Worm (Caenorhabditis elegans) whole organism, L4/young adult: ENCODE data around the gene F25D1.8.

ENCODE experiments used
- W03F9.2 ChIP-seq: fragments of 150-350 bp; optimal IDR thresholded peaks from 2 replicates; lab custom pipeline; 2014; ENCODE audit warnings: missing biosample characterization, missing genetic modification characterization
- dao-5 ChIP-seq: sonication (generic microtip); optimal IDR thresholded peaks from 2 replicates; lab custom pipeline; 2016; ENCODE audit warnings: missing genotype, missing genetic modification characterization, moderate library complexity, missing compliant biosample characterization
- him-1 ChIP-seq: sonication (generic microtip); optimal IDR thresholded peaks from 2 replicates; lab custom pipeline; 2016; ENCODE audit warnings: missing genotype, missing genetic modification reagents, missing genetic modification characterization, missing compliant biosample characterization

The F25D1.8 gene

DNA sequence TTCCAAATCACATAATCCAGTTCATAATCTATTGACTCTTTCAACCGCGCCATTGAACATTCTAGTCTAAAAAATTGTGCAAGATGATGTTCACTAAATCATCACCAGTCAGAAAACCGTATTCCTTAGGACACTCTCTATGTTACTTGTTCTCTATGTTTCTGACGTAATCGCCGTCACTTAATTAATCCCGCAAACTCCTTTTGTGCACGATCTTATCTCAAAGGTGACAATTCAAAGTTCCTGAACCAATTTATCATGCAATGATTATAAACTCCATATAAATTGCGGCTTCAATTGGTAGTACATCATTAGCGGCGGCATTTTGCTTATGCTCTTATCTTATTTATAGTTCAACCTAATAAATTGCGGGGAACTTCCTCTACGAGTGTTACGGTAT lies 23.6 kb downstream of the F25D1.8 start:
- TF ChIP-seq him-1 (tag; lab: Kevin White, UChicago) = no peak
- TF ChIP-seq W03F9.2 (tag; lab: Kevin White, UChicago) = no peak
- TF ChIP-seq dao-5 (tag; lab: Kevin White, UChicago) = no peak

DNA sequence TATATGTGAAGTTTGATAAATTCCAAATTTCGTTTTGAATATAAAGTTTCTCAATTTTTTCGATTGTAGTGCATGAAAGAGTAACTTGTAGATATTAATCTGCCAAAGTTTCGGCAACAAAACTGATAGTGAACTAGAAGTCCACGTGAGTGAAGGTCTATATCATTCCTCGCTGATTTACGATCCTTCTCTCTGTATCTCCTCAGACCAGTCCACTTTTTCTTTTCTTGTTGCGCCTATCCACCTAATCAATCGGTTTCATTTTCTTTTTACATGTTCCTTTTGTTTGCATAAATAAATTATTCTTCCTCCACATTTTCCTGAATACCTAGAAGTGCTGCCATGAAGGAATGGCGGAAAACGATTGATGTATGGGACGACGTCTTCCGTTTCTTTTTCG lies 24.9 kb downstream of the F25D1.8 start:
- TF ChIP-seq dao-5 (tag; lab: Kevin White, UChicago) (no peak), W03F9.2 (tag; lab: Kevin White, UChicago) (no peak), him-1 (tag; lab: Kevin White, UChicago) (no peak)

DNA sequence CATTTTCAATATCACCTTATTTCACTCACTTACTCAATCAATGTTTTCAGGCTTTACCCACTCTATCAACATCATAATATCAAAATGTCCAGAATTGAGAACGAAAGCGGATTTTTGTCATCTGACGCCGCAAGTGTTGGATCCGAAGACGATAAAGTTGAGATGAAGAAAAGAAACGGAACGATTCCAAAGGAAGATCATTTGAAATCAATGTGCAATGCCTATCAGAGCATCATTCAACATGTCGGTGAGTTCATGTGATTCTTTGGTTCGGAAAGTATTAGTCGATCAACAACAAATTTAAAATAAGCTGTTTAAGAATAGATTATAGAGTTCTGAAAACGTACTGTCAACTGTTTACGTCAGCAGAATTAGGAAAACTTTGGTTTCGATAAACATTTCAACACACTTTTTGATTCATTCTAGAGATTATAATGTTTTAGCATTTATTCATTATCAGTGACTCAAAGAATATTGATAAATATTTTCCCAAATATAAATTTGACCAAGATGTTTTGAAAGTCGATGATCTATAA lies 25.7 kb downstream of the F25D1.8 start, which contains the start of gene cat-4:
Gene cat-4, plus strand, starts transcription at position 51 of the 536 bp plus-strand sequence.
- TF ChIP-seq him-1 (tag; lab: Kevin White, UChicago) (no peak), W03F9.2 (tag; lab: Kevin White, UChicago) (no peak), dao-5 (tag; lab: Kevin White, UChicago) (no peak)

DNA sequence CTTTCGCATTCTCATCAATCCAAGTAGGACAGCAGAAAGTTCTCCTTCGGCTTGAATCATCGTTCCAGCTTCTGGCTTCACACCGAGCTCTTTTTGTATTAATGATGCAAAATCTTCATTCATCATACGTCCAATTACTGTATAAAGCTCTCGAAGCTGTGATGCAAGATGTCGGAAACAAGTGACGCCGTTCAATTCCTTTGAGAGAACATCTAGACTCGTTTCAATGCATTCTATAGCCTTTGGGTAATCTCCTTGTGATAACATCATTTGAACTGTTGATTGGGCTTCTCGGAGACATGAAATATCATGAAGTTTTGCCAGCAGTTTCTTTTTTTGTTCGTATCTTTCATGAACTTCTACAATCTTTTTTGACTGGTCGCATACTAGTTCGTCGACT lies 29.3 kb downstream of the F25D1.8 start:
- TF ChIP-seq him-1 (tag; lab: Kevin White, UChicago) (no peak), W03F9.2 (tag; lab: Kevin White, UChicago) (no peak), dao-5 (tag; lab: Kevin White, UChicago) (no peak)

DNA sequence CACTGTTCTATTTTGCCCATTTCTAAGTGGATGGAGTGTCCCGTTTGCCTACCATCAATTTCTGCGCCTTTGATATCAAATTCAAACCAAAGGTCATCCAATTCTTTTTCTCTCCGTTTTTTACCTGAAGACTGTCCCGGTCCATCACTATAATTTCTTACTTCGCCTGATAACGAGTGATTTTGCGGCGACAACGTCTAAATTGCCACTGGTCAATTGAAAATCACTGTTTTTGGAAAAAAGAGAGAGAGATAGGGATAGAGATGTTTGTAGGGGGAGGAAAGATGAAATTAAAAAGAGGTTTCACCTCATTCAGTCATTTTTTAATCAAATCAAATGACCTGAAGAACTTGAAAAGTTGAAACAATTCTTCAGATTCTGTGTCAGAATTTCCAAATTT lies 32.3 kb downstream of the F25D1.8 start:
- no peak for TF ChIP-seq dao-5 (tag; lab: Kevin White, UChicago)
- TF ChIP-seq him-1 (tag; lab: Kevin White, UChicago) = no peak
- TF ChIP-seq W03F9.2 (tag; lab: Kevin White, UChicago) = no peak

DNA sequence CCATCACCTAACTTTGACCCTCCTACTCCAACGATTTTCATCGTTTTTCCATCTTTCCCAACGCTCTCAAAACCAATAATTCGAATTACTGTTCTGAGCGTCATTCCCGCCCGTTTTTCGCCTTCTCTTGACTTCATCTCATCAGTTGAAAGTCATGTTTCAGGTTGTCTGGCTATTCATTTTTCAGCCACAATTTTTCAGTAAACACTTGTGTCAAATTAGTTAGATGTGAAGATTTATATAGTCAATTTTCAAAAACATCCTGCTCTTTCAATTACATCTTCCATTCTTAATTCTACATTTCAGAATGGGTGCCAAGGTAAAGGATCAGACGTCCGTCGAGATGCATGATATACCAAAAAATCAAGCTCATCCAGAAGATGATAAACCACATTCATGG lies 33.4 kb downstream of the F25D1.8 start, which contains the start of gene del-6:
Gene del-6, plus strand, starts transcription at position 301 of the 400 bp plus-strand sequence.
- TF ChIP-seq W03F9.2 (tag; lab: Kevin White, UChicago) (no peak), him-1 (tag; lab: Kevin White, UChicago) (no peak), dao-5 (tag; lab: Kevin White, UChicago) (no peak)

DNA sequence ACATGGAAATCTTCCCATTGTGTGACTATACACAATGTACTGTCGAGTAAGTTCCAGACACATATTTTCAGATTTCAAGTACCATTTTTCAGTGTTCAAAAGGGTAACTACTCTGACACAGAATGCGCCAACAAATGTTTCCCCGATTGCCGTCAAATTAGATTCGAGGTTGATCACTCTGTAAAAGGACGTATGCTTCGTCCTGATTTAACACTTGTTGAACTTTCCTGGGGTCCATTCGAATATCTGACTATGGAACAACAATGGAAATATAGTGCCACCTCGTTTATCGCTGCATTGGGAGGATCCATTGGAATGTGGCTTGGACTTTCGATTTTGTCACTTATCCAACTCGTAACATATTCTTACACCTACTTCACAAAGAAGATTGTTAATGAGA lies 35.0 kb downstream of the F25D1.8 start:
- TF ChIP-seq him-1 (tag; lab: Kevin White, UChicago) (no peak), dao-5 (tag; lab: Kevin White, UChicago) (no peak), W03F9.2 (tag; lab: Kevin White, UChicago) (no peak)

DNA sequence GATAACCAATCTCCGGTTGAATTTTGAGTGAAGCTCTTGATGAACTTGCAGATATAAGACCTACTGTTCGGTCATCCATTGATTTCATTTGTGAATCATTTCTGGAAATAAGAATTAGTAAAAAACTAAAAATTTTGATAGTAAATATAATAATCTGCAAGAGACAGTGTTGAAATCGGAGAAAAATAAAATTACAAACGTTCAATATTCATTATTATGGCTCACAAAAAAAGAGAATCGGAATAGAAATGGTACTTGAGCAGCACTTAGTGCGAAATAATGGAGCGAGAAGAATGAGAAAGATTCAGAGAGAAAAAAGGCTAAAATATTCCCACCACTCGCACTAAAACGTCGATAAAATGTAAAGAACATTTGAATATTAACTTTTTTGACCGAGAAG lies 37.1 kb downstream of the F25D1.8 start, which contains the start of gene vps-54:
Gene vps-54, minus strand, starts transcription at position 101 of the 400 bp plus-strand sequence.
- no peak for TF ChIP-seq him-1 (tag; lab: Kevin White, UChicago)
- TF ChIP-seq W03F9.2 (tag; lab: Kevin White, UChicago) = no peak
- no peak for TF ChIP-seq dao-5 (tag; lab: Kevin White, UChicago)

DNA sequence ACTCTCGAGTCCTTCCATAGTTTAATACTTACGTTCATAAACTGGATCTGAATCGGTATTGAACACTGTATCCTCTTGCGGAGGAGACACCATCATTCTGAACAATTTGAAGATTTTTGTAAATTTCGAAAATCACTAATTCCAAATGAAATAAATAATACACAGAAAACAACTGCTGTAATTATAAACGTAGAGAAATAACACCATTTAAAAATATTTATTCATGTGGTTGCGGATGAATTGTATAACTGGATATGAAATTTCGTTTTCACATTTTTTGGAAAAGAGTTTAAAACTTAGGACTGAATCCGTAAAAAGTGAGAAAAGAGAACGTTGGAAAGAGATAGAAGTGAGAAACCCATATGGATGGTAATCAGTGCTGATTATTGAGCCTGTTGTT lies 39.0 kb downstream of the F25D1.8 start, which contains the start of gene mics-1:
Gene mics-1, minus strand, starts transcription at position 101 of the 400 bp plus-strand sequence.
- TF ChIP-seq W03F9.2 (tag; lab: Kevin White, UChicago) (no peak), him-1 (tag; lab: Kevin White, UChicago) (no peak)

DNA sequence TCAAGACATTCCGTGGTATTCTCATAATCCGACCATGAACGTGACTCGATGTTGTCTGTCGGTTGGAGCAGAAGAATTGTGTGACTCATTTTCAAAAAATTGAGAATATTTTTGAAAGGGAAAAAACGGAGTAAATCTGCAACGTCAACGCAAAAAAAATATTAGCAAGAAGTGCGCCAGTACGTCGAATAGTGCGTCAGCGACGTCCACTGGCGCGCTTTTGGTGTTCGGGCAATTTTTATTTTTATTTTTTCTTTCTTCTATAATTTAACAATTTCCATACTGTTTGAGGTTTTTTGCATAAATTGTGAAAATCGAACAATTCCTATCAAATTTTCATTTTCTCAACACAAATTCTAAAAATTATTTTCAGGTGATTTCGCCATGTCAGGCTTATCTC lies 39.7 kb downstream of the F25D1.8 start, which contains the start of the genes erh-1 and lpd-9:
Gene erh-1, minus strand, starts transcription at position 204 of the 400 bp plus-strand sequence.
Gene lpd-9, plus strand, starts transcription at position 368 of the 400 bp plus-strand sequence.
- TF ChIP-seq dao-5 (tag; lab: Kevin White, UChicago) (no peak), him-1 (tag; lab: Kevin White, UChicago) (no peak), W03F9.2 (tag; lab: Kevin White, UChicago) (peak; percentile 76)

DNA sequence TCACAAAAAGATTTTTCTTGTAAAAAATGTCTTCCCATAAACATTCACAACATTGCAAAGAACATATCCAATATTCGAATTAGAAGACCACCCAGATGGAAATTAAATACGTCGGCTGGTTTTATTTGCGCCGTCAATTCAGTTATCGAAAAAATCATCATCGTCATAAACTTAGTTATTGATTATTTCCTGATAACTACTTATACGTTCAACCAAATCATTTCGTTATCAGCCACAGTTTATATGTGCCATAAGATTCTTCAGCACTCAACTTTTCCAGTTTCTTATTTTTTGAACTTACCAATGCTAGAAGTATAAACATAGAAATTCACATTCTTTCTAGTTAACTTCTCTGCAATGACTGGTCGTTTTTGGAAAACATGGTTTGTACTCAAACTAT lies 41.4 kb downstream of the F25D1.8 start:
- TF ChIP-seq dao-5 (tag; lab: Kevin White, UChicago) (no peak), W03F9.2 (tag; lab: Kevin White, UChicago) (no peak), him-1 (tag; lab: Kevin White, UChicago) (no peak)

DNA sequence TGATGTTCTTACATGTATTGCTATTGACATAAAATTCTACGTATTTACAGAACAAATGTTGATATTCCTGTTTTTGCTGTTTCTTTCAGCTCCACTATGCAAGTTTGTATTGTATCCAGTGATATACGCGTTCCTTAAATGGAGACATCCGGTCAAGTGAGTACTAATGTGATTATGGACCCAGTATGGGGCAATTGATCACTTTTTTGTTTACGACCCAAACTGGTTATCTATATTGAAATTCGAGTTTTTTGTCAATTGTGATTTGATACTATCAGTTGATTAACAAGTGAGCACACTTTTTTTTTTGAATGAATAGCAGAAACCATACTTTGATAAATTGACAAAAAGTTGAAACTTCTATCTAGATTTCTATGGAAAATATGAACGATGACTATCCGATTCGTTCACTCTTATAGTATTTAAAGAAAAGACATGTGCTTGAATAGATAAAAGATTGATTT lies 42.7 kb downstream of the F25D1.8 start, which contains the start of gene T21C9.6:
Gene T21C9.6, plus strand, starts transcription at position 51 of the 464 bp plus-strand sequence.
- TF ChIP-seq W03F9.2 (tag; lab: Kevin White, UChicago) = no peak
- no peak for TF ChIP-seq dao-5 (tag; lab: Kevin White, UChicago)
- TF ChIP-seq him-1 (tag; lab: Kevin White, UChicago) = no peak

DNA sequence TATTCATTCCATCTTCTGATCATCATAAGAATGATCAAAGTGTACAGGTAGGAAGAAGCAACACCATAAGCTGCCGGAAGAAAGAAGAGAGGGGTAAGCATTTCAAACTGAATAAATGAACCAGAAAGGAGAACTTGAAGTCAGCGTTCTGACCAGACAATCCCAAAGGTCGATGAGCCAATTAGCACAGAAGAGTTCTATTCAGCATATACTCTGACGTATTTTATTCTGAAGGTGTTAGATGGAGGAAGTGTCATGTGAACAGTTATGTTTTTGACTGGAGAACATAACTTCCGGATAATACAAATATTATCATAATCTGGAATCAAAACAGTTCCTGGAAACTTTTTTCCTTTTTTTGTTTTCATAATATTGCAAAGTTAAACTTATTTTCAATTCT lies 49.5 kb downstream of the F25D1.8 start, which contains the start of gene srg-32:
Gene srg-32, minus strand, starts transcription at position 101 of the 400 bp plus-strand sequence.
- TF ChIP-seq dao-5 (tag; lab: Kevin White, UChicago) (no peak), him-1 (tag; lab: Kevin White, UChicago) (no peak), W03F9.2 (tag; lab: Kevin White, UChicago) (no peak)
